Worm (Caenorhabditis elegans): ENCODE measurements around the gene msp-45.

- TF ChIP-seq F13H6.1 (tag; optimal IDR thresholded peaks at IDR 0.05) (no peak), pqm-1 (tag; optimal IDR thresholded peaks at IDR 0.05) (no peak), fkh-10 (GFP tag; optimal IDR thresholded peaks at IDR 0.05) (no peak), elt-4 (tag; optimal IDR thresholded peaks at IDR 0.05) (no peak)
These were observed 29.2 kb upstream of the msp-45 start for ce11 chrII:5185955-5186539.
